Worm (Caenorhabditis elegans) whole organism, L1 larva: ENCODE data around the gene dod-21.

ENCODE experiments used
- aly-2 ChIP-seq: fragments of 150-350 bp; optimal IDR thresholded peaks from 2 replicates; lab custom pipeline; 2014; ENCODE audit warnings: missing biosample characterization, missing genetic modification characterization
- blmp-1 ChIP-seq: fragments of 150-350 bp; optimal IDR thresholded peaks from 2 replicates; lab custom pipeline; 2014; ENCODE audit warnings: missing biosample characterization, missing genetic modification characterization
- dpl-1 ChIP-seq, 3 experiments: fragments of 150-350 bp in 2 of 3; sonication (generic microtip) in 1 of 3; optimal IDR thresholded peaks; 2 replicates each; lab custom pipeline; 2014 to 2017; ENCODE audit warnings: missing biosample characterization in 3 of 3, missing genetic modification characterization in 3 of 3, missing genetic modification reagents in 3 of 3
- jun-1 ChIP-seq: fragments of 150-350 bp; optimal IDR thresholded peaks from 2 replicates; lab custom pipeline; 2014; ENCODE audit warnings: missing biosample characterization, missing genetic modification reagents, missing genetic modification characterization
- nhr-11 ChIP-seq: fragments of 150-350 bp; optimal IDR thresholded peaks from 2 replicates; lab custom pipeline; 2014; ENCODE audit warnings: missing biosample characterization, missing genetic modification characterization
- nhr-237 ChIP-seq: fragments of 150-350 bp; optimal IDR thresholded peaks from 2 replicates; lab custom pipeline; 2014; ENCODE audit warnings: missing biosample characterization, missing genetic modification characterization
- nhr-28 ChIP-seq: fragments of 150-350 bp; optimal IDR thresholded peaks from 2 replicates; lab custom pipeline; 2014; ENCODE audit warnings: missing biosample characterization, missing genetic modification characterization
- nhr-76 ChIP-seq: sonication (generic microtip); optimal IDR thresholded peaks from 2 replicates; lab custom pipeline; 2017; ENCODE audit warnings: missing biosample characterization, missing genetic modification characterization
- tbx-2 ChIP-seq: sonication (generic microtip); optimal IDR thresholded peaks from 2 replicates; lab custom pipeline; 2016; ENCODE audit warnings: missing genetic modification characterization, missing compliant biosample characterization
- unc-62 ChIP-seq: fragments of 150-350 bp; optimal IDR thresholded peaks from 2 replicates; lab custom pipeline; 2014; ENCODE audit warnings: missing biosample characterization, missing genetic modification reagents, missing genetic modification characterization

DNA sequence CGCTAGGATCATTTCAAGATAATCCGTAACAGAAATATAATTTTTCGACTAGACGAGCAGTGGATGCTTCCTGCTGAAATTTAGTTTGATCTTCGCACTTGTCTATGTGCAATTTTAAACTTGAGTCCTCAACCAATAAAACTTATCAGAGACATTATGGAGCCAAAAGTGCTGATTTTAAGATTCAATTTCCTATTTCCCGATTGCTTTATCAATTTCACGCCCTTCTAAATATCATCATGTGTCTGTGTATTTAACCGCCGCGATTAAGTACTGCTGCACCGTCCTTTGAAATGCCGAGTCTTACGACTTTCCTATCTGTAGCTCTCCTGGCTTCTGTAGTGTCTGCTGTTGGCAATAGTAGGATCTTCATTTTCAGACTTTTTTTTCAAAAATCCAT lies 15.5 kb upstream of the dod-21 start, which contains the start of gene C32H11.4:
- TF ChIP-seq unc-62 (GFP tag; lab: Kevin White, UChicago) = no peak
- no peak for TF ChIP-seq jun-1 (tag; lab: Kevin White, UChicago)
- no peak for TF ChIP-seq nhr-28 (tag; lab: Kevin White, UChicago)
- TF ChIP-seq nhr-76 (tag; lab: Kevin White, UChicago) = no peak
- no peak for TF ChIP-seq dpl-1 (GFP tag; optimal IDR thresholded peaks at IDR 0.05; lab: Kevin White, UChicago)
- TF ChIP-seq aly-2 (tag; lab: Kevin White, UChicago) = no peak
- TF ChIP-seq tbx-2 (tag; lab: Kevin White, UChicago) = no peak
- TF ChIP-seq nhr-11 (tag; lab: Kevin White, UChicago) = no peak
- TF ChIP-seq nhr-237 = no peak
- TF ChIP-seq blmp-1 (tag; lab: Kevin White, UChicago) = no peak
